Fruit fly (Drosophila melanogaster) S2 (cell line): ENCODE measurements around the gene CG4270.

ENCODE experiments used
- CG8478 ChIP-seq: fragments of >200 bp; optimal IDR thresholded peaks from 2 replicates; lab custom pipeline; 2018
- CTCF ChIP-seq, 2 experiments: fragments of >200 bp; optimal IDR thresholded peaks; 2 replicates each; lab custom pipeline; 2018

dm6 chr2L:2238151-2238550, 25.1 kb upstream of the CG4270 start, which contains the start of gene Tengl3:
- TF ChIP-seq CG8478 (lab: Kevin White, UChicago): no peak
- TF ChIP-seq CTCF (optimal IDR thresholded peaks at IDR 0.05; lab: Kevin White, UChicago): no peak
